Worm (Caenorhabditis elegans) whole organism, L1 larva: ENCODE measurements around the gene T26A8.3.

Experiments used
- C16A3.4 ChIP-seq: fragments of 150-350 bp; optimal IDR thresholded peaks from 2 replicates; lab custom pipeline; 2014; ENCODE audit warnings: missing biosample characterization, missing genetic modification characterization
- ceh-88 ChIP-seq: fragments of 200-800 bp; sonication (Bioruptor generic); IDR thresholded peaks from 2 replicates; pipeline ENCODE4 v1.3.6; 2022; ENCODE audit warnings: missing genetic modification characterization, missing compliant biosample characterization
- ces-1 ChIP-seq: fragments of 150-350 bp; optimal IDR thresholded peaks from 2 replicates; lab custom pipeline; 2014; ENCODE audit warnings: missing biosample characterization, missing genetic modification reagents, missing genetic modification characterization
- efl-1 ChIP-seq, 4 experiments: fragments of 150-350 bp; optimal IDR thresholded peaks in 3 of 4; peaks in 1 of 4; 1 replicate in 1 of 4; 2 replicates in 3 of 4; lab custom pipeline; 2014; ENCODE audit warnings: missing biosample characterization in 2 of 4, missing genetic modification characterization in 2 of 4, missing genetic modification reagents in 2 of 4
- fkh-10 ChIP-seq: sonication (generic microtip); optimal IDR thresholded peaks from 2 replicates; lab custom pipeline; 2017; ENCODE audit warnings: missing biosample characterization, missing genetic modification reagents, missing genetic modification characterization
- fos-1 ChIP-seq: fragments of 150-350 bp; optimal IDR thresholded peaks from 2 replicates; lab custom pipeline; 2014; ENCODE audit warnings: missing biosample characterization, missing genetic modification characterization
- hpl-2 ChIP-seq: fragments of 150-350 bp; optimal IDR thresholded peaks from 2 replicates; lab custom pipeline; 2014; ENCODE audit warnings: missing biosample characterization, missing genetic modification reagents, missing genetic modification characterization
- lin-13 ChIP-seq: fragments of 150-350 bp; optimal IDR thresholded peaks from 2 replicates; lab custom pipeline; 2014; ENCODE audit warnings: missing biosample characterization, missing genetic modification reagents, missing genetic modification characterization
- pag-3 ChIP-seq: sonication (generic microtip); optimal IDR thresholded peaks from 2 replicates; lab custom pipeline; 2017; ENCODE audit warnings: missing genetic modification characterization, mild to moderate bottlenecking, missing compliant biosample characterization, antibody characterized with exemption, borderline replicate concordance; ENCODE audit not compliant: insufficient read depth
- ztf-11 ChIP-seq, 2 experiments: sonication (generic microtip); optimal IDR thresholded peaks; 2 replicates each; lab custom pipeline; 2016 to 2017; ENCODE audit warnings: missing genetic modification characterization in 2 of 2, missing biosample characterization in 1 of 2, missing compliant biosample characterization in 1 of 2

ce11 chrIV:8456899-8457298 lies 30.5 kb upstream of the T26A8.3 start, which contains the start of gene syx-4:
- TF ChIP-seq C16A3.4 (tag; lab: Kevin White, UChicago), result no peak
- no peak for TF ChIP-seq lin-13 (GFP tag; lab: Kevin White, UChicago)
- no peak for TF ChIP-seq fkh-10
- TF ChIP-seq efl-1 (optimal IDR thresholded peaks at IDR 0.05; lab: Kevin White, UChicago), result no peak
- TF ChIP-seq efl-1 (GFP tag; optimal IDR thresholded peaks at IDR 0.05 in 1 of 2; lab: Kevin White, UChicago), result no peak
- TF ChIP-seq pag-3, result no peak
- no peak for TF ChIP-seq fos-1 (tag; lab: Kevin White, UChicago)
- no peak for TF ChIP-seq ces-1 (GFP tag; lab: Kevin White, UChicago)
- TF ChIP-seq hpl-2 (GFP tag; lab: Kevin White, UChicago), result no peak
- TF ChIP-seq ztf-11 (tag; optimal IDR thresholded peaks at IDR 0.05; lab: Kevin White, UChicago), result no peak
- TF ChIP-seq ceh-88 (GFP tag; lab: Robert Waterston, UW), result no peak
